Worm (Caenorhabditis elegans) whole organism, L1 larva: Measurements from ENCODE around the gene F58G1.3.

Source experiments
- C34B4.2 ChIP-seq: sonication (generic microtip); optimal IDR thresholded peaks from 2 replicates; lab custom pipeline; 2017; ENCODE audit warnings: mild to moderate bottlenecking, missing genetic modification characterization, missing compliant biosample characterization
- F16B12.6 ChIP-seq: fragments of 150-350 bp; optimal IDR thresholded peaks from 2 replicates; lab custom pipeline; 2014; ENCODE audit warnings: missing biosample characterization, missing genetic modification characterization
- alr-1 ChIP-seq: fragments of 200-800 bp; sonication (Bioruptor generic); optimal IDR thresholded peaks from 2 replicates; lab custom pipeline; 2018; ENCODE audit warnings: borderline replicate concordance, mild to moderate bottlenecking, missing genetic modification characterization, missing compliant biosample characterization
- aly-2 ChIP-seq: fragments of 150-350 bp; optimal IDR thresholded peaks from 2 replicates; lab custom pipeline; 2014; ENCODE audit warnings: missing biosample characterization, missing genetic modification characterization
- ama-1 ChIP-seq: fragments of 150-350 bp; optimal IDR thresholded peaks from 2 replicates; lab custom pipeline; 2014
- blmp-1 ChIP-seq: fragments of 150-350 bp; optimal IDR thresholded peaks from 2 replicates; lab custom pipeline; 2014; ENCODE audit warnings: missing biosample characterization, missing genetic modification characterization
- ceh-63 ChIP-seq: fragments of 200-800 bp; sonication (Bioruptor generic); optimal IDR thresholded peaks from 2 replicates; lab custom pipeline; 2018; ENCODE audit warnings: mild to moderate bottlenecking, missing genetic modification characterization, missing compliant biosample characterization
- ceh-8 ChIP-seq: fragments of 200-800 bp; sonication (Bioruptor generic); optimal IDR thresholded peaks from 2 replicates; lab custom pipeline; 2018; ENCODE audit warnings: mild to moderate bottlenecking, missing genetic modification characterization, moderate library complexity, missing compliant biosample characterization
- ceh-82 ChIP-seq, 3 experiments: fragments of 150-350 bp in 1 of 3; sonication (generic microtip) in 2 of 3; optimal IDR thresholded peaks; 2 replicates each; lab custom pipeline; 2014 to 2017; ENCODE audit warnings: missing biosample characterization in 3 of 3, missing genetic modification characterization in 3 of 3
- ceh-88 ChIP-seq: fragments of 200-800 bp; sonication (Bioruptor generic); IDR thresholded peaks from 2 replicates; pipeline ENCODE4 v1.3.6; 2022; ENCODE audit warnings: missing genetic modification characterization, missing compliant biosample characterization
- ces-1 ChIP-seq: fragments of 150-350 bp; optimal IDR thresholded peaks from 2 replicates; lab custom pipeline; 2014; ENCODE audit warnings: missing biosample characterization, missing genetic modification reagents, missing genetic modification characterization
- dpl-1 ChIP-seq, 3 experiments: fragments of 150-350 bp in 2 of 3; sonication (generic microtip) in 1 of 3; optimal IDR thresholded peaks; 2 replicates each; lab custom pipeline; 2014 to 2017; ENCODE audit warnings: missing biosample characterization in 3 of 3, missing genetic modification characterization in 3 of 3, missing genetic modification reagents in 3 of 3
- efl-1 ChIP-seq, 4 experiments: fragments of 150-350 bp; optimal IDR thresholded peaks in 3 of 4; peaks in 1 of 4; 1 replicate in 1 of 4; 2 replicates in 3 of 4; lab custom pipeline; 2014; ENCODE audit warnings: missing biosample characterization in 2 of 4, missing genetic modification characterization in 2 of 4, missing genetic modification reagents in 2 of 4
- elt-2 ChIP-seq: sonication (generic microtip); optimal IDR thresholded peaks from 2 replicates; lab custom pipeline; 2016; ENCODE audit warnings: missing genetic modification characterization, mild to moderate bottlenecking, inconsistent platforms, missing compliant biosample characterization, missing genetic modification reagents
- fkh-4 ChIP-seq: sonication (generic microtip); optimal IDR thresholded peaks from 2 replicates; lab custom pipeline; 2016; ENCODE audit warnings: missing compliant biosample characterization, missing genetic modification characterization, borderline replicate concordance
- fkh-8 ChIP-seq: sonication (generic microtip); optimal IDR thresholded peaks from 2 replicates; lab custom pipeline; 2016; ENCODE audit warnings: mild to moderate bottlenecking, missing genetic modification characterization, missing compliant biosample characterization
- grh-1 ChIP-seq: fragments of 200-800 bp; sonication (Bioruptor generic); IDR thresholded peaks from 2 replicates; pipeline ENCODE4 v1.3.6; 2022; ENCODE audit warnings: missing genetic modification reagents, missing genetic modification characterization, missing compliant biosample characterization
- hlh-17 ChIP-seq: fragments of 200-800 bp; sonication (Bioruptor generic); optimal IDR thresholded peaks from 2 replicates; lab custom pipeline; 2018; ENCODE audit warnings: missing genetic modification characterization, mild to moderate bottlenecking, missing compliant biosample characterization, moderate library complexity, borderline replicate concordance
- irx-1 ChIP-seq: sonication (generic microtip); optimal IDR thresholded peaks from 2 replicates; lab custom pipeline; 2016; ENCODE audit warnings: missing genetic modification characterization, missing compliant biosample characterization
- isw-1 ChIP-seq: fragments of 200-800 bp; sonication (Bioruptor generic); IDR thresholded peaks from 2 replicates; pipeline ENCODE4 v1.3.6; 2022; ENCODE audit warnings: missing genetic modification characterization, missing compliant biosample characterization
- jun-1 ChIP-seq: fragments of 150-350 bp; optimal IDR thresholded peaks from 2 replicates; lab custom pipeline; 2014; ENCODE audit warnings: missing biosample characterization, missing genetic modification reagents, missing genetic modification characterization
- lin-13 ChIP-seq: fragments of 150-350 bp; optimal IDR thresholded peaks from 2 replicates; lab custom pipeline; 2014; ENCODE audit warnings: missing biosample characterization, missing genetic modification reagents, missing genetic modification characterization
- lin-35 ChIP-seq, 2 experiments: fragments of 150-350 bp; optimal IDR thresholded peaks; 2 replicates each; lab custom pipeline; 2014; ENCODE audit warnings: missing biosample characterization in 2 of 2, missing genetic modification characterization in 2 of 2, missing genetic modification reagents in 2 of 2
- lir-3 ChIP-seq: sonication (generic microtip); optimal IDR thresholded peaks from 2 replicates; lab custom pipeline; 2016; ENCODE audit warnings: mild to moderate bottlenecking, missing genetic modification characterization, moderate library complexity, missing compliant biosample characterization; ENCODE audit not compliant: poor library complexity
- lsy-2 ChIP-seq, 2 experiments: fragments of 150-350 bp; optimal IDR thresholded peaks; 2 replicates each; lab custom pipeline; 2014; ENCODE audit warnings: missing biosample characterization in 2 of 2, missing genetic modification characterization in 2 of 2
- mab-9 ChIP-seq: fragments of 200-800 bp; sonication (Bioruptor generic); IDR thresholded peaks from 2 replicates; pipeline ENCODE4 v1.3.6; 2022; ENCODE audit warnings: missing genetic modification reagents, missing genetic modification characterization, missing compliant biosample characterization
- mdl-1 ChIP-seq, 2 experiments: fragments of 150-350 bp; optimal IDR thresholded peaks; 2 replicates each; lab custom pipeline; 2014 to 2017; ENCODE audit warnings: missing biosample characterization in 2 of 2, missing genetic modification characterization in 2 of 2, inconsistent platforms in 1 of 2
- nhr-28 ChIP-seq: fragments of 150-350 bp; optimal IDR thresholded peaks from 2 replicates; lab custom pipeline; 2014; ENCODE audit warnings: missing biosample characterization, missing genetic modification characterization
- nhr-47 ChIP-seq: sonication (generic microtip); optimal IDR thresholded peaks from 2 replicates; lab custom pipeline; 2016; ENCODE audit warnings: mild to moderate bottlenecking, missing genetic modification characterization, moderate library complexity, missing compliant biosample characterization
- nhr-71 ChIP-seq: sonication (generic microtip); optimal IDR thresholded peaks from 2 replicates; lab custom pipeline; 2016; ENCODE audit warnings: mild to moderate bottlenecking, missing genetic modification characterization, moderate library complexity, missing compliant biosample characterization
- pag-3 ChIP-seq: sonication (generic microtip); optimal IDR thresholded peaks from 2 replicates; lab custom pipeline; 2017; ENCODE audit warnings: missing genetic modification characterization, mild to moderate bottlenecking, missing compliant biosample characterization, antibody characterized with exemption, borderline replicate concordance; ENCODE audit not compliant: insufficient read depth
- pax-3 ChIP-seq: fragments of 200-800 bp; sonication (Bioruptor generic); optimal IDR thresholded peaks from 2 replicates; lab custom pipeline; 2018; ENCODE audit warnings: mild to moderate bottlenecking, missing genetic modification characterization, moderate library complexity, missing compliant biosample characterization
- sox-4 ChIP-seq: sonication (generic microtip); optimal IDR thresholded peaks from 2 replicates; lab custom pipeline; 2016; ENCODE audit warnings: missing genetic modification characterization, missing compliant biosample characterization
- sptf-1 ChIP-seq: fragments of 150-350 bp; optimal IDR thresholded peaks from 2 replicates; lab custom pipeline; 2014; ENCODE audit warnings: missing biosample characterization, missing genetic modification characterization
- sup-37 ChIP-seq: fragments of 200-800 bp; sonication (Bioruptor generic); optimal IDR thresholded peaks from 2 replicates; lab custom pipeline; 2018; ENCODE audit warnings: mild to moderate bottlenecking, missing genetic modification characterization, missing compliant biosample characterization
- swsn-7 ChIP-seq: sonication (generic microtip); optimal IDR thresholded peaks from 2 replicates; lab custom pipeline; 2016; ENCODE audit warnings: missing genetic modification characterization, missing compliant biosample characterization
- tbx-2 ChIP-seq: sonication (generic microtip); optimal IDR thresholded peaks from 2 replicates; lab custom pipeline; 2016; ENCODE audit warnings: missing genetic modification characterization, missing compliant biosample characterization
- unc-130 ChIP-seq: fragments of 150-350 bp; optimal IDR thresholded peaks from 2 replicates; lab custom pipeline; 2017; ENCODE audit warnings: missing biosample characterization, missing genetic modification characterization, inconsistent platforms
- unc-30 ChIP-seq: sonication (generic microtip); optimal IDR thresholded peaks from 2 replicates; lab custom pipeline; 2017; ENCODE audit warnings: missing biosample characterization, missing genetic modification characterization
- unc-62 ChIP-seq: fragments of 150-350 bp; optimal IDR thresholded peaks from 2 replicates; lab custom pipeline; 2014; ENCODE audit warnings: missing biosample characterization, missing genetic modification reagents, missing genetic modification characterization
- unc-86 ChIP-seq: sonication (generic microtip); optimal IDR thresholded peaks from 2 replicates; lab custom pipeline; 2016; ENCODE audit warnings: missing genetic modification characterization, missing compliant biosample characterization
- zip-4 ChIP-seq: fragments of 200-800 bp; sonication (Bioruptor generic); optimal IDR thresholded peaks from 2 replicates; lab custom pipeline; 2018; ENCODE audit warnings: mild to moderate bottlenecking, missing genetic modification characterization, moderate library complexity, missing compliant biosample characterization

The F58G1.3 gene

ce11 chrII:12944587-12945126 lies 16.5 kb upstream of the F58G1.3 start (continued):
- TF ChIP-seq ceh-82 (tag; optimal IDR thresholded peaks at IDR 0.05; lab: Kevin White, UChicago) (peak; percentile 90 to 94 (median 92)), grh-1 (peak; percentile 97), nhr-28 (no peak), tbx-2 (tag; lab: Kevin White, UChicago) (peak; percentile 94), zip-4 (GFP tag; lab: Kevin White, UChicago) (peak; percentile 92), mdl-1 (tag; optimal IDR thresholded peaks at IDR 0.05; lab: Kevin White, UChicago) (peak in 1 of 2 experiments; percentile 78), nhr-47 (tag; lab: Kevin White, UChicago) (peak; percentile 99), pax-3 (peak; percentile 93), unc-62 (no peak), unc-86 (tag; lab: Kevin White, UChicago) (peak; percentile 91), hlh-17 (no peak), unc-30 (tag; lab: Kevin White, UChicago) (no peak), aly-2 (tag; lab: Kevin White, UChicago) (peak; percentile 93), ceh-63 (GFP tag; lab: Kevin White, UChicago) (no peak), ama-1 (lab: Kevin White, UChicago) (peak; percentile 100), ces-1 (GFP tag; lab: Kevin White, UChicago) (no peak), alr-1 (tag; lab: Kevin White, UChicago) (no peak), dpl-1 (GFP tag; optimal IDR thresholded peaks at IDR 0.05; lab: Kevin White, UChicago) (peak; percentile 57 to 71 (median 69)), fkh-8 (tag; lab: Kevin White, UChicago) (peak; percentile 95), F16B12.6 (tag; lab: Kevin White, UChicago) (peak; percentile 39), lin-35 (GFP tag; optimal IDR thresholded peaks at IDR 0.05; lab: Kevin White, UChicago) (peak; percentile 69 to 89), ceh-8 (peak; percentile 95), elt-2 (tag; lab: Kevin White, UChicago) (peak; percentile 96), swsn-7 (peak; percentile 98), ceh-88 (peak; percentile 89), C34B4.2 (tag; lab: Kevin White, UChicago) (peak; percentile 83), sptf-1 (tag; lab: Kevin White, UChicago) (no peak), nhr-71 (peak; percentile 98), jun-1 (peak; percentile 88), blmp-1 (peak; percentile 43), fkh-4 (tag; lab: Kevin White, UChicago) (peak; percentile 44), lsy-2 (tag; optimal IDR thresholded peaks at IDR 0.05; lab: Kevin White, UChicago) (peak; percentile 79 to 85), mab-9 (GFP tag; lab: Robert Waterston, UW) (peak; percentile 80; the same call in 1 of the 2 replicates), isw-1 (GFP tag; lab: Robert Waterston, UW) (peak; percentile 84), pag-3 (tag; lab: Kevin White, UChicago) (no peak), sup-37 (GFP tag; lab: Kevin White, UChicago) (peak; percentile 97), unc-130 (tag; lab: Kevin White, UChicago) (peak; percentile 88), sox-4 (tag; lab: Kevin White, UChicago) (peak; percentile 81), lin-13 (peak; percentile 86), irx-1 (peak; percentile 95), efl-1 (optimal IDR thresholded peaks at IDR 0.05; lab: Kevin White, UChicago) (peak; percentile 81 to 86), efl-1 (GFP tag; optimal IDR thresholded peaks at IDR 0.05 in 1 of 2; lab: Kevin White, UChicago) (peak; percentile 67 to 98), lir-3 (tag; lab: Kevin White, UChicago) (peak; percentile 72)
